Worm (Caenorhabditis elegans): ENCODE data around the gene act-2.

Gene act-2

ce11 chrV:11098599-11098998 is 20.6 kb upstream of the act-2 start, which contains the start of gene cdkl-1:
Gene cdkl-1 (plus strand): TSS chrV:11098899.
- TF ChIP-seq hlh-26 (GFP tag; conservative IDR thresholded peaks at IDR 0.05) (no peak), mcd-1 (GFP tag; IDR thresholded peaks at IDR 0.05) (no peak), dpl-1 (GFP tag; optimal IDR thresholded peaks at IDR 0.05) (no peak), cebp-1 (GFP tag; IDR thresholded peaks at IDR 0.05) (no peak), cebp-1 (tag; optimal IDR thresholded peaks at IDR 0.05) (no peak), T26A5.8 (tag; optimal IDR thresholded peaks at IDR 0.05) (no peak), Y79H2A.3 (GFP tag; conservative IDR thresholded peaks at IDR 0.05) (no peak), let-607 (tag; optimal IDR thresholded peaks at IDR 0.05) (no peak), nfya-1 (tag; optimal IDR thresholded peaks at IDR 0.05; ENCODE audit: borderline replicate concordance, insufficient read depth) (no peak), zim-3 (tag; optimal IDR thresholded peaks at IDR 0.05) (no peak), nhr-120 (GFP tag; IDR thresholded peaks at IDR 0.05) (no peak), let-526 (GFP tag; IDR thresholded peaks at IDR 0.05) (no peak), rpc-1 (optimal IDR thresholded peaks at IDR 0.05) (no peak), rpc-1 (tag; optimal IDR thresholded peaks at IDR 0.05) (no peak), ztf-6 (GFP tag; IDR thresholded peaks at IDR 0.05) (no peak), D2030.7 (GFP tag; IDR thresholded peaks at IDR 0.05) (no peak), tlf-1 (GFP tag; optimal IDR thresholded peaks at IDR 0.05) (no peak), madf-10 (tag; optimal IDR thresholded peaks at IDR 0.05) (no peak), ets-4 (GFP tag; optimal IDR thresholded peaks at IDR 0.05) (no peak)

ce11 chrV:11095873-11096272 is 17.9 kb upstream of the act-2 start, which contains the start of gene Y42A5A.3:
Gene Y42A5A.3 (minus strand): TSS chrV:11095973.
- no peak for TF ChIP-seq somi-1 (GFP tag; optimal IDR thresholded peaks at IDR 0.05)
- TF ChIP-seq ztf-6 (GFP tag; IDR thresholded peaks at IDR 0.05), result no peak
- no peak for TF ChIP-seq lsl-1 (GFP tag; optimal IDR thresholded peaks at IDR 0.05)
- TF ChIP-seq F23B12.7 (tag; optimal IDR thresholded peaks at IDR 0.05; ENCODE audit: insufficient read depth), result no peak
- TF ChIP-seq akir-1 (GFP tag; optimal IDR thresholded peaks at IDR 0.05), result no peak
- TF ChIP-seq pbrm-1 (GFP tag; IDR thresholded peaks at IDR 0.05), result no peak
- no peak for TF ChIP-seq D2030.7 (GFP tag; IDR thresholded peaks at IDR 0.05)
- no peak for TF ChIP-seq ceh-100 (GFP tag; IDR thresholded peaks at IDR 0.05)
- no peak for TF ChIP-seq repo-1 (tag; optimal IDR thresholded peaks at IDR 0.05)
- no peak for TF ChIP-seq ama-1 (optimal IDR thresholded peaks at IDR 0.05)
- TF ChIP-seq ama-1 (GFP tag; optimal IDR thresholded peaks at IDR 0.05), result no peak
- TF ChIP-seq nhr-90 (tag; optimal IDR thresholded peaks at IDR 0.05), result no peak
- TF ChIP-seq xnd-1 (tag; optimal IDR thresholded peaks at IDR 0.05), result no peak
- TF ChIP-seq him-1 (tag; optimal IDR thresholded peaks at IDR 0.05), result no peak

ce11 chrV:11094698-11095097 is 16.7 kb upstream of the act-2 start:
- TF ChIP-seq hrde-1 (tag; optimal IDR thresholded peaks at IDR 0.05; ENCODE audit: borderline replicate concordance) (no peak), nfya-2 (GFP tag; IDR thresholded peaks at IDR 0.05) (no peak), nhr-179 (tag; optimal IDR thresholded peaks at IDR 0.05) (no peak), ztf-25 (GFP tag; IDR thresholded peaks at IDR 0.05) (no peak), attf-5 (GFP tag; optimal IDR thresholded peaks at IDR 0.05) (no peak), sptf-2 (GFP tag; optimal IDR thresholded peaks at IDR 0.05) (no peak), somi-1 (GFP tag; optimal IDR thresholded peaks at IDR 0.05) (peak; percentile 43), Y53F4B.3 (GFP tag; IDR thresholded peaks at IDR 0.05) (no peak), snpc-4 (GFP tag; optimal IDR thresholded peaks at IDR 0.05) (no peak), snpc-4 (tag; optimal IDR thresholded peaks at IDR 0.05) (no peak), C06A6.2 (GFP tag; conservative IDR thresholded peaks at IDR 0.05) (no peak), bed-2 (GFP tag; IDR thresholded peaks at IDR 0.05) (no peak), mcd-1 (GFP tag; IDR thresholded peaks at IDR 0.05) (no peak), lin-40 (tag; optimal IDR thresholded peaks at IDR 0.05) (peak; percentile 51), ztf-26 (tag; optimal IDR thresholded peaks at IDR 0.05) (peak; percentile 78), ztf-22 (GFP tag; optimal IDR thresholded peaks at IDR 0.05) (no peak), rcor-1 (GFP tag; IDR thresholded peaks at IDR 0.05) (no peak), C17E4.6 (GFP tag; IDR thresholded peaks at IDR 0.05) (no peak), K11D2.4 (GFP tag; IDR thresholded peaks at IDR 0.05) (no peak), lsl-1 (GFP tag; optimal IDR thresholded peaks at IDR 0.05) (no peak)

Measured in whole organism, young adult.